Fruit fly (Drosophila melanogaster) whole organism, embryonic: ENCODE measurements around the gene CG32248.

Source experiments
- B-H2 ChIP-seq: fragments of 200-800 bp; sonication (Bioruptor generic); optimal IDR thresholded peaks from 2 replicates; lab custom pipeline; 2018; ENCODE audit warnings: missing biosample characterization, mild to moderate bottlenecking, missing genetic modification characterization
- CG11093 ChIP-seq: fragments of 200-800 bp; sonication (Bioruptor generic); IDR thresholded peaks from 3 replicates; pipeline ENCODE4 v1.3.6; 2022; ENCODE audit warnings: missing biosample characterization, missing genetic modification characterization
- CG11456 ChIP-seq: fragments of 200-800 bp; sonication (Bioruptor generic); IDR thresholded peaks from 3 replicates; pipeline ENCODE4 v1.3.6; 2022; ENCODE audit warnings: missing biosample characterization, missing genetic modification characterization
- CG12236 ChIP-seq: fragments of 200-800 bp; sonication (Bioruptor generic); optimal IDR thresholded peaks from 2 replicates; lab custom pipeline; 2016; ENCODE audit warnings: missing biosample characterization, missing genetic modification characterization
- CG13894 ChIP-seq: fragments of 200-800 bp; sonication (Bioruptor generic); optimal IDR thresholded peaks from 3 replicates; lab custom pipeline; 2018; ENCODE audit warnings: missing biosample characterization, mild to moderate bottlenecking, missing genetic modification characterization, moderate library complexity
- CG16779 ChIP-seq: fragments of 200-800 bp; sonication (Bioruptor generic); IDR thresholded peaks from 2 replicates; pipeline ENCODE4 v1.3.6; 2022; ENCODE audit warnings: missing biosample characterization, missing genetic modification characterization
- CG18011 ChIP-seq: fragments of 200-800 bp; sonication (Bioruptor generic); optimal IDR thresholded peaks from 2 replicates; lab custom pipeline; 2017; ENCODE audit warnings: missing biosample characterization, missing genetic modification characterization, mild to moderate bottlenecking, moderate library complexity, missing genotype
- CG18262 ChIP-seq: fragments of 200-800 bp; optimal IDR thresholded peaks from 3 replicates; lab custom pipeline; 2019; ENCODE audit warnings: missing biosample characterization, mild to moderate bottlenecking, missing genetic modification characterization, moderate library complexity
- CG2129 ChIP-seq: fragments of 200-800 bp; sonication (Bioruptor generic); IDR thresholded peaks from 2 replicates; pipeline ENCODE4 v1.3.6; 2022; ENCODE audit warnings: missing biosample characterization, missing genetic modification characterization; ENCODE audit not compliant: partially characterized antibody
- CG32532 ChIP-seq: fragments of 200-800 bp; sonication (Bioruptor generic); IDR thresholded peaks from 2 replicates; pipeline ENCODE4 v1.3.6; 2022; ENCODE audit warnings: missing biosample characterization, missing genetic modification characterization
- CG7372 ChIP-seq: fragments of 200-800 bp; sonication (Bioruptor generic); IDR thresholded peaks from 2 replicates; pipeline ENCODE4 v1.3.6; 2022; ENCODE audit warnings: missing biosample characterization, missing genetic modification characterization
- CG7745 ChIP-seq: fragments of 200-800 bp; sonication (Bioruptor generic); optimal IDR thresholded peaks from 2 replicates; lab custom pipeline; 2018; ENCODE audit warnings: missing biosample characterization, mild to moderate bottlenecking, missing genetic modification characterization, moderate library complexity
- CG7987 ChIP-seq: fragments of 200-800 bp; sonication (Bioruptor generic); optimal IDR thresholded peaks from 2 replicates; lab custom pipeline; 2018; ENCODE audit warnings: missing biosample characterization, mild to moderate bottlenecking, missing genetic modification characterization, moderate library complexity
- E2f1 ChIP-seq: fragments of 200-800 bp; sonication (Bioruptor generic); IDR thresholded peaks from 2 replicates; pipeline ENCODE4 v1.3.6; 2022; ENCODE audit warnings: missing biosample characterization, missing genetic modification characterization
- Ets65A ChIP-seq: fragments of 200-800 bp; sonication (Bioruptor generic); peaks from one replicate; lab custom pipeline; 2016; ENCODE audit warnings: missing biosample characterization, missing genetic modification characterization
- Ets97D ChIP-seq: fragments of 200-800 bp; sonication (Bioruptor generic); optimal IDR thresholded peaks from 3 replicates; lab custom pipeline; 2016; ENCODE audit warnings: missing biosample characterization, missing genetic modification characterization
- Med ChIP-seq: fragments of 200-800 bp; sonication (Bioruptor generic); peaks from one replicate; lab custom pipeline; 2016; ENCODE audit warnings: missing biosample characterization, missing genetic modification characterization, mild to moderate bottlenecking, inconsistent platforms, moderate library complexity
- Mrtf ChIP-seq: fragments of 200-800 bp; sonication (Bioruptor generic); IDR thresholded peaks from 3 replicates; pipeline ENCODE4 v1.3.6; 2022; ENCODE audit warnings: missing biosample characterization, missing genetic modification characterization
- NC2α ChIP-seq: fragments of 200-800 bp; sonication (Bioruptor generic); optimal IDR thresholded peaks from 2 replicates; lab custom pipeline; 2016; ENCODE audit warnings: missing biosample characterization, missing genetic modification characterization
- Side ChIP-seq: fragments of 200-800 bp; sonication (Bioruptor generic); optimal IDR thresholded peaks from 2 replicates; lab custom pipeline; 2016; ENCODE audit warnings: missing biosample characterization, missing genetic modification characterization
- Ssrp ChIP-seq: fragments of 200-800 bp; sonication (Bioruptor generic); optimal IDR thresholded peaks from 2 replicates; lab custom pipeline; 2018; ENCODE audit warnings: missing biosample characterization, mild to moderate bottlenecking, missing genetic modification characterization, moderate library complexity
- Xbp1 ChIP-seq: fragments of 200-800 bp; sonication (Bioruptor generic); optimal IDR thresholded peaks from 3 replicates; lab custom pipeline; 2016; ENCODE audit warnings: missing biosample characterization, mild to moderate bottlenecking, missing genetic modification characterization
- Xrp1 ChIP-seq: fragments of 200-800 bp; sonication (Bioruptor generic); IDR thresholded peaks from 2 replicates; pipeline ENCODE4 v1.3.6; 2022; ENCODE audit warnings: missing biosample characterization, missing genetic modification characterization
- abd-A ChIP-seq: fragments of 200-800 bp; sonication (Bioruptor generic); optimal IDR thresholded peaks from 3 replicates; lab custom pipeline; 2019; ENCODE audit warnings: missing biosample characterization, mild to moderate bottlenecking, missing genetic modification characterization, moderate library complexity
- al ChIP-seq: fragments of 200-800 bp; sonication (Bioruptor generic); IDR thresholded peaks from 2 replicates; pipeline ENCODE4 v1.3.6; 2022; ENCODE audit warnings: missing biosample characterization, missing genetic modification characterization
- bab2 ChIP-seq: fragments of 200-800 bp; sonication (Bioruptor generic); optimal IDR thresholded peaks from 2 replicates; lab custom pipeline; 2016; ENCODE audit warnings: missing biosample characterization, missing genetic modification characterization
- bcd ChIP-seq: fragments of 200-800 bp; sonication (Bioruptor generic); optimal IDR thresholded peaks from 2 replicates; lab custom pipeline; 2017; ENCODE audit warnings: missing biosample characterization, mild to moderate bottlenecking, missing genetic modification characterization
- bigmax ChIP-seq: fragments of 200-800 bp; sonication (Bioruptor generic); optimal IDR thresholded peaks from 2 replicates; lab custom pipeline; 2018; ENCODE audit warnings: missing biosample characterization, mild to moderate bottlenecking, missing genetic modification characterization
- br ChIP-seq: fragments of >200 bp; optimal IDR thresholded peaks from 2 replicates; lab custom pipeline; 2017
- btn ChIP-seq: fragments of 200-800 bp; sonication (Bioruptor generic); optimal IDR thresholded peaks from 2 replicates; lab custom pipeline; 2016; ENCODE audit warnings: missing biosample characterization, missing genetic modification characterization
- cg ChIP-seq: fragments of 200-800 bp; sonication (Bioruptor generic); optimal IDR thresholded peaks from 3 replicates; lab custom pipeline; 2019; ENCODE audit warnings: missing biosample characterization, mild to moderate bottlenecking, missing genetic modification characterization, moderate library complexity
- chinmo ChIP-seq: fragments of 200-800 bp; sonication (Bioruptor generic); IDR thresholded peaks from 4 replicates; pipeline ENCODE4 v1.3.6; 2022; ENCODE audit warnings: missing biosample characterization, missing genetic modification characterization; ENCODE audit not compliant: partially characterized antibody
- fru ChIP-seq: fragments of >200 bp; optimal IDR thresholded peaks from 2 replicates; lab custom pipeline; 2017
- grn ChIP-seq: fragments of 200-800 bp; sonication (Bioruptor generic); optimal IDR thresholded peaks from 3 replicates; lab custom pipeline; 2017; ENCODE audit warnings: missing biosample characterization, missing genetic modification characterization
- gsb ChIP-seq: fragments of 200-800 bp; sonication (Bioruptor generic); IDR thresholded peaks from 2 replicates; pipeline ENCODE4 v1.3.6; 2022; ENCODE audit warnings: missing biosample characterization, missing genetic modification characterization
- kay ChIP-seq: fragments of 200-800 bp; sonication (Bioruptor generic); optimal IDR thresholded peaks from 2 replicates; lab custom pipeline; 2016; ENCODE audit warnings: missing biosample characterization, missing genetic modification characterization
- nerfin-1 ChIP-seq: fragments of 200-800 bp; sonication (Bioruptor generic); optimal IDR thresholded peaks from 3 replicates; lab custom pipeline; 2019; ENCODE audit warnings: missing biosample characterization, mild to moderate bottlenecking, missing genetic modification characterization, moderate library complexity
- sens ChIP-seq: fragments of 200-800 bp; sonication (Bioruptor generic); peaks from one replicate; lab custom pipeline; 2016; ENCODE audit warnings: missing biosample characterization, missing genetic modification characterization
- sima ChIP-seq: fragments of 200-800 bp; sonication (Bioruptor generic); optimal IDR thresholded peaks from 2 replicates; lab custom pipeline; 2016; ENCODE audit warnings: missing biosample characterization, missing genetic modification characterization
- tx ChIP-seq: fragments of 200-800 bp; sonication (Bioruptor generic); optimal IDR thresholded peaks from 2 replicates; lab custom pipeline; 2016; ENCODE audit warnings: missing biosample characterization, missing genetic modification characterization

CG32248 gene

DNA sequence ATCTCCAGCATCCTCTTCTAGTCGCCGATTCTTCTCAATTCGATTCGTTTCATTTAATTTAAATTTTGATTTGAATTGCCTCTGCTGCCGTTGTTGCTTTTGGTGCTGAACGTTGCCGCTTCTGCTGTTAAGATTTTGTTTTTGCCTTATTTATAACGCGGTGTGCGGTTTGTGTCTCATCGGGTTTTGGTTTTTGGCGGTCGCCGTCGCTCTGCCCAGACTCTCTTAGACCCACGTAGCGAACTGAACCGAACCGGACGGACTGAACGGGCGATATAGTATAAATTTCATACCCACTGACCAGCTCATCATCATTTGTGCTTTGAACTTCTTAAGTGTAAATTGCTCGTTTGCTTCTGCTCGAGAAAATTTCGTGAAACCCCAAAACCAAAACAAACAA, 25.3 kb upstream of the CG32248 start, which contains the start of gene CG12607:
CG12607 (plus strand) TSS at position 301 of the 400 bp plus-strand sequence.
- TF ChIP-seq sima (GFP tag; lab: Kevin White, UChicago) (no peak), CG18011 (no peak), Side (GFP tag; lab: Kevin White, UChicago) (no peak), tx (GFP tag; lab: Kevin White, UChicago) (no peak), chinmo (0 out of 4 replicates have a peak, but pooled peaks have one; percentile 23), abd-A (tag; lab: Kevin White, UChicago) (peak; percentile 34), CG18262 (tag; lab: Kevin White, UChicago) (no peak), E2f1 (no peak), gsb (GFP tag; lab: Robert Waterston, UW) (no peak), CG13894 (tag; lab: Kevin White, UChicago) (peak; percentile 18), grn (no peak), bigmax (GFP tag; lab: Kevin White, UChicago) (no peak)

DNA sequence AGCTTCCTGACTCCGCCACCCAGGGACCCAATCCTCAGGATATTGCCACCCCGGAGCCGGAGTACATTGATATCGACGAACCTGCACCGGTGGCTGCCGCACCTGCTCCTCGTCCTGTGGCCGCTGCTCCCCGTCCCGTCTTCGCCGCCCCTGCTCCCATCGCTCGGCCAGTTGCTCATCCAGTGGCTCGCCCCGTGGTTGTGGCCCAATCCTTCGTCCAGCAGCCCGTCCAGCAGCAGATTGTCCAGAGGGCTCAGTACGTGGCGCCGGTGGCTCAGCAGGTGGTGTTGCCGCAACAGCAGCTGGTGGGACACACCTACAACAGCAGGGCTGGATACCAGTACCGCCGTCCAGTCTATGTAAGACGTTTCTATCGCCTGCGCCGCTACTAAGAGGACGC, 24.3 kb upstream of the CG32248 start:
- TF ChIP-seq NC2α (GFP tag; lab: Kevin White, UChicago) (no peak), Xbp1 (GFP tag; lab: Kevin White, UChicago) (no peak), kay (GFP tag; lab: Kevin White, UChicago) (no peak), Ssrp (no peak), CG7372 (GFP tag; lab: Robert Waterston, UW) (no peak), CG16779 (GFP tag; lab: Robert Waterston, UW) (0 out of 2 replicates have a peak, but pooled peaks have one; percentile 11), CG7987 (GFP tag; lab: Kevin White, UChicago) (no peak), CG2129 (GFP tag; lab: Robert Waterston, UW) (no peak), B-H2 (GFP tag; lab: Kevin White, UChicago) (no peak), CG32532 (GFP tag; lab: Robert Waterston, UW) (0 out of 2 replicates have a peak, but pooled peaks have one; percentile 30), CG12236 (no peak), al (GFP tag; lab: Robert Waterston, UW) (0 out of 2 replicates have a peak, but pooled peaks have one; percentile 11), fru (lab: Kevin White, UChicago) (no peak), nerfin-1 (no peak), Med (peak; percentile 74), br (no peak), btn (GFP tag; lab: Kevin White, UChicago) (no peak), bcd (GFP tag; lab: Kevin White, UChicago) (no peak), Xrp1 (GFP tag; lab: Robert Waterston, UW) (no peak), CG11093 (no peak), Ets65A (GFP tag; lab: Kevin White, UChicago) (peak; percentile 45), Mrtf (GFP tag; lab: Robert Waterston, UW) (no peak), Ets97D (GFP tag; lab: Kevin White, UChicago) (no peak), CG13894 (tag; lab: Kevin White, UChicago) (no peak), CG11456 (GFP tag; lab: Robert Waterston, UW) (0 out of 3 replicates have a peak, but pooled peaks have one; percentile 60)

DNA sequence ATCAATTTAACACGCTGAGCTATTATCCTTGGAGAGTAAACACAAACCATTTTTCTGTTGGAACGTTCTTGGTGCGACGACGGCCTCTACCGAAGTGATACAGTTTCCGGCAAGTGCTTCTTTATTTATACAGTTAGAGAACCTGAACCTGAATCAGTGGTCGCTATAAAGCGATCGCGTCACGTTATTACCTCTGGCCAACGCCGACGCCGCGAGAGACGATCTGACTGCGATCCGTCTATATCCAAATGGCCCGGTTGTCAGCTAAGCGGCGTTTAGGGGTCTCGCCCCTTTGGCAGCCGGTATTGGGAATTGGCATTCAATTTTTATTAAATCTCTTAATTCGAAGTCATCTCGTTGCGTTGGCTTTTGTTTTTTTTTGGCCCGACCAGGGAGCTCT, 13.5 kb upstream of the CG32248 start, which contains the start of gene CG11345:
CG11345 (minus strand) TSS at position 101 of the 400 bp plus-strand sequence.
- no peak for TF ChIP-seq bab2 (GFP tag; lab: Kevin White, UChicago)
- peak; percentile 9 for TF ChIP-seq sens
- peak; percentile 59 for TF ChIP-seq CG13894 (tag; lab: Kevin White, UChicago)
- TF ChIP-seq CG7745 (tag; lab: Kevin White, UChicago): no peak
- TF ChIP-seq cg (GFP tag; lab: Kevin White, UChicago): no peak
